Fruit fly (Drosophila melanogaster) whole organism, wandering third instar larva: ENCODE measurements around the gene CG42717.

Experiments
- Abd-B ChIP-seq: fragments of >200 bp; optimal IDR thresholded peaks from 2 replicates; lab custom pipeline; 2017; ENCODE audit warnings: missing biosample characterization, missing genetic modification characterization
- CG32264 ChIP-seq: fragments of 200-800 bp; sonication (Bioruptor generic); optimal IDR thresholded peaks from 2 replicates; lab custom pipeline; 2016; ENCODE audit warnings: missing biosample characterization, missing genetic modification characterization
- CG9705 ChIP-seq: fragments of 200-800 bp; sonication (Bioruptor generic); optimal IDR thresholded peaks from 2 replicates; lab custom pipeline; 2018; ENCODE audit warnings: missing biosample characterization, mild to moderate bottlenecking, missing genetic modification characterization
- CrebA ChIP-seq: fragments of 200-800 bp; sonication (Bioruptor generic); optimal IDR thresholded peaks from 2 replicates; lab custom pipeline; 2016; ENCODE audit warnings: missing biosample characterization, mild to moderate bottlenecking, missing genetic modification characterization, borderline replicate concordance
- Dfd ChIP-seq: fragments of >200 bp; optimal IDR thresholded peaks from 2 replicates; lab custom pipeline; 2017; ENCODE audit warnings: missing biosample characterization, missing genetic modification characterization
- Dif ChIP-seq: fragments of 200-275, 200-300 bp; sonication (Bioruptor generic); optimal IDR thresholded peaks from 2 replicates; lab custom pipeline; 2018; ENCODE audit warnings: missing biosample characterization, missing genetic modification characterization; ENCODE audit not compliant: partially characterized antibody
- GATAd ChIP-seq: sonication (Bioruptor generic); optimal IDR thresholded peaks from 2 replicates; lab custom pipeline; 2016; ENCODE audit warnings: missing biosample characterization, missing genetic modification characterization
- HLH106 ChIP-seq: fragments of 200-800 bp; optimal IDR thresholded peaks from 3 replicates; lab custom pipeline; 2019; ENCODE audit warnings: missing biosample characterization, mild to moderate bottlenecking, missing genetic modification characterization, moderate library complexity
- Hnf4 ChIP-seq: fragments of 200-800 bp; sonication (Bioruptor generic); optimal IDR thresholded peaks from 2 replicates; lab custom pipeline; 2016; ENCODE audit warnings: missing biosample characterization, mild to moderate bottlenecking, missing genetic modification characterization
- Hr78 ChIP-seq: fragments of >200 bp; optimal IDR thresholded peaks from 2 replicates; lab custom pipeline; 2017; ENCODE audit warnings: missing biosample characterization, missing genetic modification characterization
- Hr83 ChIP-seq: fragments of 200-300 bp; sonication (Bioruptor generic); optimal IDR thresholded peaks from 2 replicates; lab custom pipeline; 2016; ENCODE audit warnings: missing biosample characterization, mild to moderate bottlenecking, missing genetic modification characterization, moderate library complexity; ENCODE audit not compliant: poor library complexity, severe bottlenecking
- Jra ChIP-seq: sonication (Bioruptor generic); optimal IDR thresholded peaks from 2 replicates; lab custom pipeline; 2016; ENCODE audit warnings: missing biosample characterization, missing genetic modification characterization
- Mio ChIP-seq: sonication (Bioruptor generic); optimal IDR thresholded peaks from 2 replicates; lab custom pipeline; 2016; ENCODE audit warnings: missing biosample characterization, missing genetic modification characterization
- Myc ChIP-seq: fragments of >200 bp; optimal IDR thresholded peaks from 2 replicates; lab custom pipeline; 2017
- N ChIP-seq: fragments of >200 bp; optimal IDR thresholded peaks from 2 replicates; lab custom pipeline; 2018; ENCODE audit warnings: missing biosample characterization, missing external identifiers, missing genetic modification characterization
- OdsH ChIP-seq: fragments of 200-800 bp; sonication (Bioruptor generic); optimal IDR thresholded peaks from 2 replicates; lab custom pipeline; 2016; ENCODE audit warnings: missing biosample characterization, mild to moderate bottlenecking, missing genetic modification characterization
- Rel ChIP-seq, 2 experiments: fragments of 200-800 bp; sonication (Bioruptor generic) in 1 of 2; optimal IDR thresholded peaks; 2 replicates in 1 of 2; 3 replicates in 1 of 2; lab custom pipeline; 2016 to 2019; ENCODE audit warnings: mild to moderate bottlenecking in 2 of 2, missing biosample characterization in 2 of 2, missing genetic modification characterization in 2 of 2, moderate library complexity in 1 of 2
- Sp1 ChIP-seq: fragments of 200-800 bp; sonication (Bioruptor generic); optimal IDR thresholded peaks from 3 replicates; lab custom pipeline; 2019; ENCODE audit warnings: missing biosample characterization, mild to moderate bottlenecking, missing genetic modification characterization, moderate library complexity
- Vsx2 ChIP-seq: fragments of 200-300, 225-300 bp; sonication (Bioruptor generic); optimal IDR thresholded peaks from 2 replicates; lab custom pipeline; 2018; ENCODE audit warnings: missing biosample characterization, missing genetic modification characterization; ENCODE audit not compliant: partially characterized antibody
- br ChIP-seq: fragments of 200-800 bp; sonication (Bioruptor generic); optimal IDR thresholded peaks from 2 replicates; lab custom pipeline; 2016; ENCODE audit warnings: missing biosample characterization, missing genetic modification characterization
- brk ChIP-seq: fragments of 200-800 bp; sonication (Bioruptor generic); optimal IDR thresholded peaks from 2 replicates; lab custom pipeline; 2016; ENCODE audit warnings: missing biosample characterization, mild to moderate bottlenecking, missing genetic modification characterization
- dl ChIP-seq, 2 experiments: fragments of 175-275, 200-275 bp in 1 of 2; fragments of 200-275 bp in 1 of 2; sonication (Bioruptor generic); optimal IDR thresholded peaks; lab custom pipeline; 2018; ENCODE audit warnings: mild to moderate bottlenecking in 2 of 2, missing biosample characterization in 2 of 2, missing genetic modification characterization in 2 of 2, moderate library complexity in 2 of 2; ENCODE audit not compliant: partially characterized antibody in 2 of 2, insufficient read depth in 1 of 2
- dmrt93B ChIP-seq: fragments of 200-800 bp; sonication (Bioruptor generic); optimal IDR thresholded peaks from 2 replicates; lab custom pipeline; 2018; ENCODE audit warnings: missing biosample characterization, mild to moderate bottlenecking, missing genetic modification characterization
- dsf ChIP-seq: sonication (Bioruptor generic); optimal IDR thresholded peaks from 2 replicates; lab custom pipeline; 2016; ENCODE audit warnings: missing biosample characterization, missing genetic modification characterization, borderline replicate concordance
- ey ChIP-seq: fragments of 200-800 bp; sonication (Bioruptor generic); optimal IDR thresholded peaks from 2 replicates; lab custom pipeline; 2016; ENCODE audit warnings: missing biosample characterization, missing genetic modification characterization
- foxo ChIP-seq, 2 experiments: fragments of 200-800 bp; sonication (Bioruptor generic); optimal IDR thresholded peaks; 2 replicates in 1 of 2; 3 replicates in 1 of 2; lab custom pipeline; 2016 to 2017; ENCODE audit warnings: missing biosample characterization in 2 of 2, missing genetic modification characterization in 2 of 2
- fru ChIP-seq: fragments of 200-800 bp; sonication (Bioruptor generic); optimal IDR thresholded peaks from 3 replicates; lab custom pipeline; 2016; ENCODE audit warnings: missing biosample characterization, mild to moderate bottlenecking, missing genetic modification characterization
- h ChIP-seq: fragments of 200-800 bp; sonication (Bioruptor generic); optimal IDR thresholded peaks from 3 replicates; lab custom pipeline; 2016; ENCODE audit warnings: missing biosample characterization, mild to moderate bottlenecking, missing genetic modification characterization
- jim ChIP-seq: fragments of 175-275, 200-325 bp; sonication (Bioruptor generic); optimal IDR thresholded peaks from 2 replicates; lab custom pipeline; 2016; ENCODE audit warnings: missing biosample characterization, mild to moderate bottlenecking, missing genetic modification characterization
- lola ChIP-seq: fragments of >200 bp; optimal IDR thresholded peaks from 2 replicates; lab custom pipeline; 2017; ENCODE audit warnings: missing biosample characterization, missing genetic modification characterization
- pan ChIP-seq: fragments of >200 bp; optimal IDR thresholded peaks from 2 replicates; lab custom pipeline; 2017
- psq ChIP-seq: fragments of 200-800 bp; sonication (Bioruptor generic); optimal IDR thresholded peaks from 3 replicates; lab custom pipeline; 2017; ENCODE audit warnings: missing biosample characterization, mild to moderate bottlenecking, missing genetic modification characterization, moderate library complexity
- rgr ChIP-seq: fragments of 200-800 bp; sonication (Bioruptor generic); optimal IDR thresholded peaks from 3 replicates; lab custom pipeline; 2016; ENCODE audit warnings: missing biosample characterization, mild to moderate bottlenecking, missing genetic modification characterization
- sage ChIP-seq: fragments of 200-800 bp; sonication (Bioruptor generic); optimal IDR thresholded peaks from 2 replicates; lab custom pipeline; 2016; ENCODE audit warnings: missing biosample characterization, mild to moderate bottlenecking, missing genetic modification characterization
- sv ChIP-seq: fragments of 200-800 bp; sonication (Bioruptor generic); optimal IDR thresholded peaks from 3 replicates; lab custom pipeline; 2016; ENCODE audit warnings: missing biosample characterization, missing genetic modification characterization
- tai ChIP-seq: sonication (Bioruptor generic); optimal IDR thresholded peaks from 2 replicates; lab custom pipeline; 2016; ENCODE audit warnings: missing biosample characterization, missing genetic modification characterization
- usp ChIP-seq: fragments of >200 bp; optimal IDR thresholded peaks from 2 replicates; lab custom pipeline; 2017; ENCODE audit warnings: missing biosample characterization, missing genetic modification characterization
- woc ChIP-seq: sonication (Bioruptor generic); optimal IDR thresholded peaks from 2 replicates; lab custom pipeline; 2016; ENCODE audit warnings: missing biosample characterization, mild to moderate bottlenecking, missing genetic modification characterization

CG42717 gene

DNA sequence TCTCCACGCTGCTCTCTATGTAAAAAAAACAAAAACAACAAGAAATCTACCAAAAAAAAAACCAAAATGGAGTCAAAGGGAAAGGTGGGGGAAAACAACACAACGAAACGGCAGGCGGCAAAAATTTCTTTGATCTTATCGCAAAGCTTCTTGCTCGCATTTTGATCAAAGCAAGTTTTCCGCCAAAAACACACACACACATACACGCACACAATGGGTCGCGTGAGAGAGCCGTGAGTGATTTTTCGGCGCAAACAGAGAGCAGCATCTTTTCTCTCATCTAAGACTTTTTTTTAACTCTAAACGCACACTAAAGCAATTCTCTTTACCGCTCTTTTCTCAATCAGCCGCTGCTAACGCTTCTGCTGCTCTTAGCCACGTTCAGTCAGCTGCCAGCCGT is 4.1 kb downstream of the CG42717 start:
- no peak for TF ChIP-seq fru (GFP tag; lab: Kevin White, UChicago)
- no peak for TF ChIP-seq CrebA (GFP tag; lab: Kevin White, UChicago)
- TF ChIP-seq jim: no peak
- TF ChIP-seq dl (GFP tag; optimal IDR thresholded peaks at IDR 0.05; lab: Kevin White, UChicago; ENCODE audit: insufficient read depth in 1 of 2, partially characterized antibody in 2 of 2): no peak
- TF ChIP-seq h (GFP tag; lab: Kevin White, UChicago): no peak
- TF ChIP-seq Dif (GFP tag; lab: Kevin White, UChicago): no peak
- TF ChIP-seq sage: no peak
- no peak for TF ChIP-seq CG9705 (GFP tag; lab: Kevin White, UChicago)
- TF ChIP-seq lola (GFP tag; lab: Kevin White, UChicago): no peak
- TF ChIP-seq ey (GFP tag; lab: Kevin White, UChicago): no peak
- no peak for TF ChIP-seq GATAd (GFP tag; lab: Kevin White, UChicago)

DNA sequence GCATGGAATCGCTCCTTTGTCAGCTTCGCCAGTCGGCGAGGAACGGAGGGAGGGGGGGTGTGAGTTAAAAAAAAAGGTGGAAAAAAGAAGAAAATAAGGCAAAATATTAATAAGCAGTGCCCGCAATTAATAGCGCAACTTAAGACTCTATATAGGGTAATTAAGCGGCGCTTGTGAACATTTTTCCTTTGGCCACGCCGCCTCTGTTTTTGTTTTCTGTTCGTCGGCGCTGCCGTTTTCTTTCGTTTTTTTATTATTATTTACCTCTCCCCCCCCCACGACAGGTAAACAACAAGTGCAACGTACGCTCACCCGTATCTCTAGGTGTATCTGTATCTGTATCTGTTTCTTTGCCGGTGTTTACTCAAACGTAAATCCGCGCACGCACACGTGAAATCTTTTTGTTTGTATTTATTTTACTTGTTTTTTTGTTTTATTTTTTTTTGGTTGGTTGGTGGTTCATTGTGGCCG is 5.8 kb downstream of the CG42717 start:
- TF ChIP-seq HLH106 (tag; lab: Kevin White, UChicago) (no peak), dsf (GFP tag; lab: Kevin White, UChicago) (no peak), dmrt93B (GFP tag; lab: Kevin White, UChicago) (peak; percentile 13), Rel (GFP tag; optimal IDR thresholded peaks at IDR 0.05; lab: Kevin White, UChicago) (no peak), Rel (tag; optimal IDR thresholded peaks at IDR 0.05; lab: Kevin White, UChicago) (no peak), GATAd (GFP tag; lab: Kevin White, UChicago) (no peak), sage (no peak), OdsH (peak; percentile 10), usp (GFP tag; lab: Kevin White, UChicago) (no peak), Dif (GFP tag; lab: Kevin White, UChicago) (no peak), rgr (GFP tag; lab: Kevin White, UChicago) (peak; percentile 24), lola (GFP tag; lab: Kevin White, UChicago) (no peak), Hr78 (GFP tag; lab: Kevin White, UChicago) (no peak), Hr83 (GFP tag; lab: Kevin White, UChicago) (peak; percentile 19), Mio (GFP tag; lab: Kevin White, UChicago) (no peak), Dfd (GFP tag; lab: Kevin White, UChicago) (no peak), woc (no peak), Abd-B (no peak), tai (no peak), N (GFP tag; lab: Kevin White, UChicago) (no peak), dl (GFP tag; optimal IDR thresholded peaks at IDR 0.05; lab: Kevin White, UChicago; ENCODE audit: insufficient read depth in 1 of 2, partially characterized antibody in 2 of 2) (no peak), brk (no peak), Hnf4 (no peak), Sp1 (peak; percentile 49), CrebA (GFP tag; lab: Kevin White, UChicago) (no peak), ey (GFP tag; lab: Kevin White, UChicago) (peak; percentile 0), jim (no peak), pan (lab: Kevin White, UChicago) (no peak), Vsx2 (GFP tag; lab: Kevin White, UChicago) (no peak), CG32264 (no peak), psq (GFP tag; lab: Kevin White, UChicago) (peak; percentile 13), Myc (lab: Kevin White, UChicago) (no peak), h (GFP tag; lab: Kevin White, UChicago) (peak; percentile 54), foxo (GFP tag; optimal IDR thresholded peaks at IDR 0.05; lab: Kevin White, UChicago) (peak in 1 of 2 experiments; percentile 45), fru (GFP tag; lab: Kevin White, UChicago) (peak; percentile 39), Jra (no peak), br (peak; percentile 58), CG9705 (GFP tag; lab: Kevin White, UChicago) (no peak), sv (GFP tag; lab: Kevin White, UChicago) (peak; percentile 1)
